Worm (Caenorhabditis elegans) whole organism, midembryonic: ENCODE data around the gene Y43C5A.4.

Experiments used
- T22C8.4 ChIP-seq: fragments of 200-800 bp; sonication (Bioruptor generic); IDR thresholded peaks from 2 replicates; pipeline ENCODE4 v1.3.6; 2022; ENCODE audit warnings: missing genetic modification characterization, missing compliant biosample characterization
- cog-1 ChIP-seq: sonication (generic microtip); optimal IDR thresholded peaks from 2 replicates; lab custom pipeline; 2016; ENCODE audit warnings: missing genetic modification characterization, missing compliant biosample characterization
- flt-1 ChIP-seq: fragments of 200-800 bp; sonication (Bioruptor generic); IDR thresholded peaks from 2 replicates; pipeline ENCODE4 v1.3.6; 2022; ENCODE audit warnings: missing genetic modification characterization, missing compliant biosample characterization
- klf-2 ChIP-seq: fragments of 200-800 bp; sonication (Bioruptor generic); conservative IDR thresholded peaks from 2 replicates; pipeline ENCODE4 v1.3.6; 2022; ENCODE audit warnings: missing genetic modification reagents, missing genetic modification characterization, missing compliant biosample characterization
- med-1 ChIP-seq: sonication (generic microtip); optimal IDR thresholded peaks from 2 replicates; lab custom pipeline; 2017; ENCODE audit warnings: missing genetic modification characterization, mild to moderate bottlenecking, missing compliant biosample characterization, antibody characterized with exemption, missing genetic modification reagents; ENCODE audit not compliant: insufficient read depth
- ref-1 ChIP-seq: fragments of 200-800 bp; sonication (Bioruptor generic); conservative IDR thresholded peaks from 2 replicates; pipeline ENCODE4 v1.3.6; 2022; ENCODE audit warnings: missing genetic modification reagents, missing genetic modification characterization, missing compliant biosample characterization
- tab-1 ChIP-seq: fragments of 200-800 bp; sonication (Bioruptor generic); IDR thresholded peaks from 2 replicates; pipeline ENCODE4 v1.3.6; 2022; ENCODE audit warnings: missing genetic modification characterization, missing compliant biosample characterization
- ztf-23 ChIP-seq: fragments of 200-800 bp; sonication (Bioruptor generic); IDR thresholded peaks from 2 replicates; pipeline ENCODE4 v1.3.6; 2022; ENCODE audit warnings: missing genetic modification reagents, missing genetic modification characterization, missing compliant biosample characterization
- ztf-29 ChIP-seq: fragments of 200-800 bp; sonication (Bioruptor generic); IDR thresholded peaks from 2 replicates; pipeline ENCODE4 v1.3.6; 2022; ENCODE audit warnings: missing genetic modification reagents, missing genetic modification characterization, missing compliant biosample characterization

Gene Y43C5A.4

DNA sequence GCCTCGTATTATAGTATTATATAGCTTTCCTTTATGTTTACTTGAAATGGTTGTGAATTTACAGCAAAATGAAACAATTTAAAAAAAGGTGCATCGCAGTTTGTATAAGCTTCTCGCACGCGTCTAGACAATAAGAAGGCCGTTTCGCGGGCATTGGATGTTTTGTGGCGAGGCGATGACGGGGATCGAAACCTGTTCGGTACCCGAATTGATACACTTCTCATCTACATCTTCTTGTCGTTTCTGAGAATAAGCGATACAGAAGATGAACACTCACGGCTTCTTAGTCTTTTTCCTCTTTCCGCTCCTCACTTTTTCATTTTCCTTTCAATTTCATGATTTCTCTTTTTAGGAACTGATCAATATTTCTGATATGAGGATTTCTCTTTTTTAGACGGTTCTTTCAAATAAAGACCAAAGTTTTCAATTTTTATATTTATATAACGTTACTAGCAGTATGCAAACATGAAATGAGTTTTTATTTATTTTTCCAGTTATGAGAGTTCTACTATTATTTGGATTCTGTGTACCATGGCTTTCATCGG is 32.1 kb upstream of the Y43C5A.4 start, which contains the start of gene F01G10.10:
Gene F01G10.10, plus strand, starts transcription at position 495 of the 545 bp plus-strand sequence.
- TF ChIP-seq T22C8.4 (GFP tag; lab: Robert Waterston, UW) (no peak), ztf-29 (GFP tag; lab: Robert Waterston, UW) (no peak), tab-1 (GFP tag; lab: Robert Waterston, UW) (no peak), flt-1 (GFP tag; lab: Robert Waterston, UW) (no peak), ztf-23 (GFP tag; lab: Robert Waterston, UW) (no peak), cog-1 (tag; lab: Kevin White, UChicago) (no peak), med-1 (GFP tag; lab: Kevin White, UChicago) (no peak), klf-2 (GFP tag; lab: Robert Waterston, UW) (no peak)

DNA sequence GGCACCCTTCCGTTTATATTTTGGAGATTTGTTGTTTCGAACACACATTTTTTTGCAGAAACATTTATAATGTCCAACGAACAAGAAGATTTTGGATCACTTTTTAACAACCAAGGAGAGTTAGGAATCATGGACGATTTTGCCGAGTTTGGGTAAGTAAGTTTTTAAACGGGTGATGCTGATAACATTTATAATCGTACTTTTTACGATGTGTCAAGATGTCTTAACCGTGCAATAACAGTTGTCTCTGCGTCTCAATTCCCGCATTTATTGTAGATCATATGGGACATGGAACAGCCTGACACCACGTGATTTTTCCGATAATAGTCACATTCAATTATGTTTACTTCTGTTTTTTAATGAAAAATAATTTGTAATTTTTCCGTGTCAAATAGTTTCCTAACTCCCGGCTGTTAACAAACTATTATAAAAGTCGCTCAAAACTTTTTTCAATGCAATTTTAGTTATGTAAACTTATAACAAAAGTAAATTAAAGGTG is 27.2 kb upstream of the Y43C5A.4 start, which contains the start of gene daf-14:
Gene daf-14, plus strand, starts transcription at position 51 of the 499 bp plus-strand sequence.
- TF ChIP-seq cog-1 (tag; lab: Kevin White, UChicago), result no peak
- TF ChIP-seq klf-2 (GFP tag; lab: Robert Waterston, UW), result no peak
- TF ChIP-seq med-1 (GFP tag; lab: Kevin White, UChicago), result no peak
- no peak for TF ChIP-seq ref-1 (GFP tag; lab: Robert Waterston, UW)
- TF ChIP-seq ztf-29 (GFP tag; lab: Robert Waterston, UW), result no peak
- no peak for TF ChIP-seq T22C8.4 (GFP tag; lab: Robert Waterston, UW)
- TF ChIP-seq flt-1 (GFP tag; lab: Robert Waterston, UW), result no peak
- TF ChIP-seq ztf-23 (GFP tag; lab: Robert Waterston, UW), result no peak
- TF ChIP-seq tab-1 (GFP tag; lab: Robert Waterston, UW), result no peak

DNA sequence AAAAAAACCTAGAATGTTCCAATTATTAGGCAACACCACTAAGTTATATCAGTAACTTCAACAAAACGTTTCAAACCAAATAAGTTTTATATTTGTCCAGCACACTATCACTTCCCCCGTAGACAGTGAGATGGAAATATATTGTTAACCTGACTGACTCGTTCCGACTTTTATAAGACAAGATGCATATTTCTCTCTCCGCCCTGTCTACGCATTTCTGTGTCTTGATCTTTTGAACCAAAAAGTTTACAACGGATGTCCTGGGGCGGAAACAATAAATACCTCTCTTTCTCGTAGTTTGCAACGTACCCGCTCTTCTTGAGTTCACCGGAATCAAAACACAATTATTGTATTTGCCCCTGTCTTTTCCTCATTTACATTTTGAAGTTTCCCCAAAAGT is 26.6 kb upstream of the Y43C5A.4 start:
- no peak for TF ChIP-seq klf-2 (GFP tag; lab: Robert Waterston, UW)
- no peak for TF ChIP-seq ref-1 (GFP tag; lab: Robert Waterston, UW)
- no peak for TF ChIP-seq med-1 (GFP tag; lab: Kevin White, UChicago)
- TF ChIP-seq tab-1 (GFP tag; lab: Robert Waterston, UW), result no peak
- TF ChIP-seq T22C8.4 (GFP tag; lab: Robert Waterston, UW), result no peak
- no peak for TF ChIP-seq flt-1 (GFP tag; lab: Robert Waterston, UW)
- no peak for TF ChIP-seq cog-1 (tag; lab: Kevin White, UChicago)
- TF ChIP-seq ztf-23 (GFP tag; lab: Robert Waterston, UW), result no peak
- TF ChIP-seq ztf-29 (GFP tag; lab: Robert Waterston, UW), result no peak

DNA sequence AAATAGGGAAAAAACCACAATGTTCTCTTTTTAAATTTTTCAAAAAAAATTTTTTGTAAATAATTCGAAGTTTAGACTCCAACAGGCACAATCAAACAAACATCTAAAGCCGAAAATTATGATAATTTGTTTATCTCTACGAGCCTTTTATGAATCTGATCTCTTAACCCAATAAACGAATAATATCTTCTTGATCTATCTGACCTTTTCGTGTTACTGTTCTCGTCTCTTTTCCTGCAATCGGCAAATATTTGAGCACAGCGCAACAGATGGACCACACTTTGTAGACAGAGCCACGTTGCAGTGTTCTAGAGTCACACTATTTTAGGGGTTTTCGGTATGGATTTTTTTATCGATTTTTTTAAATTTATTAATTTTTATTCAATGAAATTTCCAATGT is 26.1 kb upstream of the Y43C5A.4 start:
- TF ChIP-seq med-1 (GFP tag; lab: Kevin White, UChicago), result no peak
- no peak for TF ChIP-seq ref-1 (GFP tag; lab: Robert Waterston, UW)
- no peak for TF ChIP-seq tab-1 (GFP tag; lab: Robert Waterston, UW)
- no peak for TF ChIP-seq cog-1 (tag; lab: Kevin White, UChicago)
- TF ChIP-seq T22C8.4 (GFP tag; lab: Robert Waterston, UW), result peak; percentile 19; the same call in 1 of the 2 replicates
- no peak for TF ChIP-seq flt-1 (GFP tag; lab: Robert Waterston, UW)
- TF ChIP-seq ztf-29 (GFP tag; lab: Robert Waterston, UW), result no peak

DNA sequence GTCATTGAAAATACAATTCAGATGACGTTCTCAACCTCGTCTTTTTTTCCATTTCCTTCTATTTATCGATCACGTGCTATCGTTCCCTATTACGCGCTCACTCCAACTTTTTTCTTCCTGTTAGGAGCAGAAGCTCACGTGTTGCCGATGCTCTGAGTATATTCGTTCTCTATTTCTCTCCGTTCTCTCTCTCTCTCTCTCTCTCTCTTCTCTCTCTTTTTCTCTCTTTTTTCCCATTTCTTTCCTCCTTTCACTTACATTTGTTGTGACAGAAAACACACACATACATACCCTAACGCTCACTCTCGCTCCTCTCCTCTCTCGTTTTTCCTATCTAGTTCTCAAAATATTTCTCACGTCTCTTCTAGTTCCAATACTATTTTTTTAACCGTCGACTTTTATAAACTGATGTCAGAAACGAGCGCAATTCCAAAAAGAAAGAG is 25.4 kb upstream of the Y43C5A.4 start:
- TF ChIP-seq cog-1 (tag; lab: Kevin White, UChicago), result peak; percentile 36
- TF ChIP-seq ztf-29 (GFP tag; lab: Robert Waterston, UW), result no peak
- TF ChIP-seq med-1 (GFP tag; lab: Kevin White, UChicago), result no peak

DNA sequence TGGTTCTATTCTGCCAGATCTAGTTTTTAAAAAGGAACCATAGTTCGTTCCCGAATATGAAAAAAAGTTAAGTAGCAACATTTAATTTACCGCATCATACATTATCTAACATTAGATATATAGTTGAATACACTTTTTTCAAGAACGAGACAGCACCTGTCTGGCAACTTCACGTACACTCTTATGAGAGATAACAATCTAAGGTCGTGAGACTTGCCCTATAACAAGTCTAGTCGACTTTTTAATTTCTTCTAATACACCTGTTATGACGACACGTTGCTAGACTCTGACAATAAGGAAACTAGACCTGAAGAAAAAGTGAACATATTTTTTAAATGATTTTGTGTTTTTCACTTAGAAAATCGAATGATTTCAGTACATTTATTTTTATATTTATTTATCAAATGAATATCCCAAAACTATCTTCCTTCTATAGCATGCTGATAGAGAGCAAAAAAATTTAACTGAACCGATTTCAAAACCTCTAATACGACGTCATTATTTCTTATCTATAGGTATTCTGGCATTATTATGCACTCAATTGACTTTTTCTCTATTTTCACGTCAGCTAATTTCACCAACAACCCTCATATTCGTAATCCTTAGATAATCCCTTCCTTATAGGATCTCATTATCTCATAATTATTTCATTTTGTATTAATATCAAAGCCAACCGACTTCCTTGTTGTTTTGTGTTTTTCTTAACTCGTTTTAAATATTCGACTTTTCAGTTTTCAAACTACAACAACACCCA is 24.8 kb upstream of the Y43C5A.4 start:
- TF ChIP-seq med-1 (GFP tag; lab: Kevin White, UChicago), result no peak

DNA sequence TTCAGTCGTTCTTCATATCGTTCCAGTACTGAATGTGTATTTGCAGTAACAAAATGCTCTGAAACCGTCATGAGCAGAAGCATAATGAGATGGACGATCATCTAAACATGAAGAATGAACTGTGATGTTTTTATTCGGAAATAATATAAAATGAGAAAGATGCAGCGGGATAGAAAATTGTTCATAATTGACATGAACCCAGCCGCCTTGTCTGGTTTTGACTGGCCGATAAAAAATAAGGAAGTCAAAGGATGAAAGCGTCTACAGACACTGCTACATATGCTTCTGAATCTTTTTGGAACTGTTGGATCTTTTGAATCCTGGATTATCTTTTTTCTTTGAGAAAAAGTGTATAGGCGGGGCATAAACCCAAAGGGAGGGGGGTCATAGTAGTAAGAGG is 18.3 kb upstream of the Y43C5A.4 start, which contains the start of gene F01G10.9:
Gene F01G10.9, minus strand, starts transcription at position 101 of the 400 bp plus-strand sequence.
- no peak for TF ChIP-seq ztf-23 (GFP tag; lab: Robert Waterston, UW)
- TF ChIP-seq cog-1 (tag; lab: Kevin White, UChicago), result no peak
- TF ChIP-seq T22C8.4 (GFP tag; lab: Robert Waterston, UW), result no peak
- no peak for TF ChIP-seq tab-1 (GFP tag; lab: Robert Waterston, UW)
- TF ChIP-seq ztf-29 (GFP tag; lab: Robert Waterston, UW), result no peak
- TF ChIP-seq klf-2 (GFP tag; lab: Robert Waterston, UW), result no peak
- TF ChIP-seq flt-1 (GFP tag; lab: Robert Waterston, UW), result no peak
- no peak for TF ChIP-seq med-1 (GFP tag; lab: Kevin White, UChicago)
- no peak for TF ChIP-seq ref-1 (GFP tag; lab: Robert Waterston, UW)

DNA sequence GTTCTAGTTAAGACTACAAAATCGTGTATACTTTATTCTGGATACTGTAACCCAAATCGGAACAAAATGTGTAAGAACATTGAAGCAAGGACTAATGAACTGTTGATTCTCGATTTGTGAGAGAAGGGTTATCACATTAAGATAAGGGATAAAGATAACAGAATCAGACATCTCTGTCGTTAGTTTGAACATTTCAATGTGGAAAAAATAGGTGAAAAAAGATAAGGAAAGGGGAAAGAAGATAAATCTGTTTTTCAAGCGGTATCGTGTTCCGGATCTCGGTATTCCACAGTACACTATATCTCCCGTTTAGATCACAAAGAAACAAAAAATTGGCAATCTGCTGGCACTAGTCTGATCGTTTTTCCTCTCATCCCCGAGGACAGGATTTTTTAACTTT is 16.8 kb upstream of the Y43C5A.4 start:
- TF ChIP-seq cog-1 (tag; lab: Kevin White, UChicago) (no peak), flt-1 (GFP tag; lab: Robert Waterston, UW) (no peak), med-1 (GFP tag; lab: Kevin White, UChicago) (no peak), T22C8.4 (GFP tag; lab: Robert Waterston, UW) (no peak), ref-1 (GFP tag; lab: Robert Waterston, UW) (no peak), klf-2 (GFP tag; lab: Robert Waterston, UW) (no peak), tab-1 (GFP tag; lab: Robert Waterston, UW) (no peak), ztf-23 (GFP tag; lab: Robert Waterston, UW) (no peak), ztf-29 (GFP tag; lab: Robert Waterston, UW) (no peak)
